Worm (Caenorhabditis elegans) whole organism, late embryonic: Measurements from ENCODE around the gene smex-2.

Experiments used
- ama-1 ChIP-seq: fragments of 150-350 bp; optimal IDR thresholded peaks from 2 replicates; lab custom pipeline; 2014
- dve-1 ChIP-seq: sonication (generic microtip); optimal IDR thresholded peaks from 2 replicates; lab custom pipeline; 2017; ENCODE audit warnings: antibody characterized with exemption, mild to moderate bottlenecking, missing genetic modification characterization, missing compliant biosample characterization
- elt-4 ChIP-seq: sonication (generic microtip); optimal IDR thresholded peaks from 2 replicates; lab custom pipeline; 2016; ENCODE audit warnings: missing genetic modification characterization, missing compliant biosample characterization
- ets-4 ChIP-seq: sonication (generic microtip); optimal IDR thresholded peaks from 2 replicates; lab custom pipeline; 2016; ENCODE audit warnings: missing genetic modification characterization, missing compliant biosample characterization
- fkh-6 ChIP-seq: sonication (generic microtip); optimal IDR thresholded peaks from 2 replicates; lab custom pipeline; 2016; ENCODE audit warnings: missing genetic modification characterization, missing compliant biosample characterization
- madf-2 ChIP-seq: sonication (generic microtip); optimal IDR thresholded peaks from 2 replicates; lab custom pipeline; 2017; ENCODE audit warnings: missing genetic modification characterization, missing compliant biosample characterization
- nhr-11 ChIP-seq: fragments of 150-350 bp; optimal IDR thresholded peaks from 2 replicates; lab custom pipeline; 2014; ENCODE audit warnings: missing biosample characterization, missing genetic modification characterization

- TF ChIP-seq dve-1 (tag; lab: Kevin White, UChicago) (no peak), madf-2 (tag; lab: Kevin White, UChicago) (no peak), fkh-6 (no peak), ama-1 (lab: Kevin White, UChicago) (no peak), ets-4 (tag; lab: Kevin White, UChicago) (no peak), elt-4 (tag; lab: Kevin White, UChicago) (no peak), nhr-11 (tag; lab: Kevin White, UChicago) (no peak)
These were observed 26.6 kb downstream of the smex-2 start, which contains the start of gene Y102A11A.9 for ce11 chrX:2012491-2013201.
